Fruit fly (Drosophila melanogaster) whole organism, adult: ENCODE results near the gene Msr-110.

Source experiments
- CG33017 ChIP-seq: fragments of 200-800 bp; sonication (Bioruptor generic); optimal IDR thresholded peaks from 2 replicates; lab custom pipeline; 2018; ENCODE audit warnings: missing biosample characterization, mild to moderate bottlenecking, missing genetic modification characterization, moderate library complexity
- Clk ChIP-seq: fragments of 200-800 bp; sonication (Bioruptor generic); optimal IDR thresholded peaks from 2 replicates; lab custom pipeline; 2017; ENCODE audit warnings: missing biosample characterization, missing genetic modification characterization
- Hr96 ChIP-seq: fragments of 200-800 bp; sonication (Bioruptor generic); optimal IDR thresholded peaks from 2 replicates; lab custom pipeline; 2016; ENCODE audit warnings: missing biosample characterization, missing genetic modification characterization
- cic ChIP-seq: fragments of 200-800 bp; sonication (Bioruptor generic); optimal IDR thresholded peaks from 2 replicates; lab custom pipeline; 2017; ENCODE audit warnings: missing biosample characterization, mild to moderate bottlenecking, missing genetic modification characterization, moderate library complexity
- cnc ChIP-seq, 2 experiments: fragments of >200 bp; optimal IDR thresholded peaks; 2 replicates each; lab custom pipeline; 2017
- kay ChIP-seq: fragments of 200-800 bp; sonication (Bioruptor generic); peaks from one replicate; lab custom pipeline; 2016; ENCODE audit warnings: missing biosample characterization, missing genetic modification characterization, borderline replicate concordance
- ovo ChIP-seq: fragments of 200-800 bp; sonication (Bioruptor generic); optimal IDR thresholded peaks from 2 replicates; lab custom pipeline; 2016; ENCODE audit warnings: missing biosample characterization, missing genetic modification characterization
- pad ChIP-seq: fragments of 200-800 bp; sonication (Bioruptor generic); optimal IDR thresholded peaks from 3 replicates; lab custom pipeline; 2017; ENCODE audit warnings: missing biosample characterization, missing genetic modification characterization, mild to moderate bottlenecking, moderate library complexity, missing genetic modification reagents
- tj ChIP-seq: fragments of 200-800 bp; sonication (Bioruptor generic); optimal IDR thresholded peaks from 3 replicates; lab custom pipeline; 2017; ENCODE audit warnings: missing biosample characterization, mild to moderate bottlenecking, missing genetic modification characterization, moderate library complexity

DNA sequence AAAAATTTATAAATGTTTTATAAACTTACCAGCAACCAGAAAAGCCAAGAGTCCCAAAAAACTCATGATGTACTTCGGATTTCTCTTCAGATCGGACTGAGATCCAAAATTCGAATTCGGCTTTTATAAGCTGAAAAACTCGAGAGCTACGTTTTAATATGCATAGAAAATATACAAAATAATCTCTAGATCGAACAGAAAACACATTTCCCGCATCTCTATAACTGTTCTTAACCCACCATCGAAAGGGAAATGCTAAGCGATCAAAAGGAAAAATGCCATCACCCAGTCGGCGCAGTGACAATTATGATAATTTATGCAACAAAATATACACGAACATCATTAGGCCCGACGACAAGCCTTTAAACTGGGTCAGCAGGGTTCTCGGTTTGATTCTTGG lies 22.4 kb upstream of the Msr-110 start, which contains the start of gene CG10591:
- TF ChIP-seq Hr96 (GFP tag; lab: Kevin White, UChicago) (no peak), tj (no peak), kay (GFP tag; lab: Kevin White, UChicago) (no peak), Clk (GFP tag; lab: Kevin White, UChicago) (no peak), cnc (optimal IDR thresholded peaks at IDR 0.05; lab: Kevin White, UChicago) (no peak), pad (no peak), ovo (GFP tag; lab: Kevin White, UChicago) (no peak), CG33017 (tag; lab: Kevin White, UChicago) (no peak), cic (GFP tag; lab: Kevin White, UChicago) (no peak)
